Fruit fly (Drosophila melanogaster) S2 (cell line): ENCODE data around the gene SrpRbeta.

Experiments used
- CG8478 ChIP-seq: fragments of >200 bp; optimal IDR thresholded peaks from 2 replicates; lab custom pipeline; 2018
- CTCF ChIP-seq, 2 experiments: fragments of >200 bp; optimal IDR thresholded peaks; 2 replicates each; lab custom pipeline; 2018

SrpRbeta gene

DNA sequence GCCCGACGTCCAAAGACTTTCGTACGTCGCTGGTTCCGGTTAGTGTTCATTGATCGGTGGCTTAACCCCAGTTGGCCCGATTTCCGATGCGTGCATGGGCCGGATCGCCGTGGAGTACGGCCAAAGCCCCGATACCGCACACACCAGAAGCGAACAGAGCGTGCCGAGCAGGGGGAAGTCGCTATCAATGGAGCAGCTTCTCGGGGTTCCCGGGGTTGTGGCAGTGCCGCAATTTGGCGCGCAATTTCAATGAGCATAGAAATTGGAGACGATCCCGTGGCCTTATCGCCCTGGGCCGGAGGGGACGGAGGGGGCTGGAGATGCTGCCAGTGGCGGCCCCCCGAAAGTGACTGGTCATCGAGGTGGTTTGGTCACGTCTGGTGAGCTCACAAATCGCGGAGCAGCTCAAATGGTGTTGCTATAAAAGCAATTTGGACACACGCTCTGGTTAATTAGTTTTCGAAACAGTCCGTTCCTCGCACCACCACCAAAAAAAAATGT is 11.5 kb upstream of the SrpRbeta start, which contains the start of gene Cp16:
TSS of gene Cp16 (plus strand) at position 451 of the 501 bp plus-strand sequence.
- TF ChIP-seq CG8478 (lab: Kevin White, UChicago) (no peak), CTCF (optimal IDR thresholded peaks at IDR 0.05; lab: Kevin White, UChicago) (no peak)

DNA sequence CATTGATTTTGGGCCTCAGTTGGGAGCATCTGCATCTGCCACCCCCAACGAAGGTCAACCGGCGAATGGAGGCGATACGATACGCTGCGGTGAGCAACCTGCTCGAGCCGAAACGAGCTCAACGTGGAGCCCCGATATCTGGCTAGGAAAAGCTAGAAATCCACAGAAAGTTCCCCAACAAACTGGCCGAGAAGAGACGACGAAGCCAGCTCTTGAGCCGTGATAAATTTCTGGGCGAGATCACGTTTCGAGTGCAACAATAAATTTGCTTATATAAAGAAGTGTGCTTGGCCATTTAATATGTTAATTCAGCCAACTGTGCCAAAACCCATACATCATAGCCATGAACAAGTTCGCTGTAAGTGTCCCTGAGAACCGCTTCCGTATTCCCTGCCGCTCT is 9.5 kb upstream of the SrpRbeta start, which contains the start of gene Cp19:
TSS of gene Cp19 (plus strand) at position 301 of the 400 bp plus-strand sequence.
- TF ChIP-seq CTCF (optimal IDR thresholded peaks at IDR 0.05; lab: Kevin White, UChicago) = no peak

DNA sequence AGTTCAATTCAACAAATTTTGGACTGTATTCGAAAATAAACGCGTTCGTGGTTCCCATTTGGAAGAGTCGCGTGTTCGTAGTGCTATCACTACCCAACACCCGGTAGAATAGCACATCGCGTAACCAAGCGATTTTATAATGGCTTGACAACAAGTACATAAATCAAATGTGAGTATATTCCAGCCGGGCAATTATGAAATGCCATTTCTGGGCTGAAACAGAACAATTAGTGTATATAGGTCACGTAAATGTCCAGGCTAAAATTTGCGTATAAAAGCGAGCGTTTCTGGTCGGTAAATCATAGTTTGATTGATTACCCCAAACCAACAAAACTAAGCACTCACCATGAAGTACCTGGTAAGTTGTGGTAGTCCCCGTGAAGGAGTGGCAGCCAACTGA is 8.2 kb upstream of the SrpRbeta start, which contains the start of gene Cp15:
TSS of gene Cp15 (plus strand) at position 301 of the 400 bp plus-strand sequence.
- TF ChIP-seq CTCF (optimal IDR thresholded peaks at IDR 0.05; lab: Kevin White, UChicago) (no peak), CG8478 (lab: Kevin White, UChicago) (no peak)

DNA sequence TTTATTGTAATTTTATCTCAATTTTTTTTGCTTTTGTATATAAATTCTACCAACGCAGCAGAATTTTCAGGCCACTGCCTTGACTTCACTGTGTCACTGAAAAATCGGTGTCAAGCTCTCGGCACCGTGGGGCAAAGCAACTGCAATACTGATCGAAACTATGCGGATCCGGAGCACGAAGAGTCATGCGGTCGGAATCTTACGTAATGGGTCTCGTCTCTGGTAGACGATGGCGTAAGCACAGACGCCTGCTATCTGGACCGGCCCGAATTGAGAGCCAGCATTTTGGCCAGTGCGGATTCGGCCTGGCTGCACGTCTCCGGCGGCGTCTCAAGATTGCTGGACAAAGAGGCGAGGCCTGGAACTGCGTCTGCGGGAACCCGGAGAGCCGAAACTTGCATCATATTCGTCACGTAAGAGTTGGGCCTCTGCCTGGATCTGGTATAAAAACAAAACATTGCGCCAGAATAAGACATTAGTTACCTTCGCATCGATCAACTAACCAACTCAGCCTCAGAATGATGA is 6.4 kb upstream of the SrpRbeta start, which contains the start of gene Cp18:
TSS of gene Cp18 (plus strand) at position 475 of the 525 bp plus-strand sequence.
- TF ChIP-seq CG8478 (lab: Kevin White, UChicago) (no peak), CTCF (optimal IDR thresholded peaks at IDR 0.05; lab: Kevin White, UChicago) (no peak)

DNA sequence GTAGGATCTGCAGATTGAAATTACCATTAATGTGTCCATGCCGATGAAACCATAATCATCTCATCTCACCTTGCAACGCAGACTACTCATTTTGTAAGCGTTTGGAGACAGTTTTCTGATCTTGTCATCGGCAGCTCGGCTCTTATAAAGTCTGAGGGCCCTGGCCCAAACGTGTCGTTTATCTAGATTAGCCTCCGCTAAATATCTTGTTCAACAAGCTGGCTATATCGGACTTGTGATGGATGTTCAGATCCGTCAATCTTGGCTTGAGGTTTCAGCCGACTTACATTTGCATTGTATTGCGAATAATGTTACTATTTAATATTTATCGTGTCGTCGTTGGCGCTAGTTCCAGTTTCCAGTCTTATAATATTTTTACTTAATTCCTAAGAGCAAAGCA is 5.6 kb upstream of the SrpRbeta start, which contains the start of gene CG43965:
TSS of gene CG43965 (minus strand) at position 101 of the 400 bp plus-strand sequence.
- no peak for TF ChIP-seq CG8478 (lab: Kevin White, UChicago)
- no peak for TF ChIP-seq CTCF (optimal IDR thresholded peaks at IDR 0.05; lab: Kevin White, UChicago)

DNA sequence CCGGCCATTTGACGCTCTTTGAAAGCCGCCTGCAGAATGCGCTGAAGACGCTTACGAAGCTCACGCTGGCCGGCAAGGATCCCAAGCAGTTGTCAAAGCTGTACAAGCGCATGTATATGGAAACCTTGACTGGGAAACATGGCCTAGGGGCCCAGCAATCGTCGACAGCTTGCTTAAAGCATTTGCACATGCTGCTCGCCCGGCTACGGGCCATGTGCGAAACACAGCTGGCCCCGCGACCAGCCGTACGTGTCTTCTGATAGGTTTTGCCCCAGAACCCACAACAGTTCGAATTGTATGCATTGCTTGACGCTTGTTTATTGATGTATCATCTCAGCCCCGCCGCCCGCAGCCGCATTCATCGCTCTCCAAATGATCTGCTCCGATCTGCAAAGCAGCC is 5.2 kb upstream of the SrpRbeta start:
- no peak for TF ChIP-seq CG8478 (lab: Kevin White, UChicago)
- no peak for TF ChIP-seq CTCF (optimal IDR thresholded peaks at IDR 0.05; lab: Kevin White, UChicago)

DNA sequence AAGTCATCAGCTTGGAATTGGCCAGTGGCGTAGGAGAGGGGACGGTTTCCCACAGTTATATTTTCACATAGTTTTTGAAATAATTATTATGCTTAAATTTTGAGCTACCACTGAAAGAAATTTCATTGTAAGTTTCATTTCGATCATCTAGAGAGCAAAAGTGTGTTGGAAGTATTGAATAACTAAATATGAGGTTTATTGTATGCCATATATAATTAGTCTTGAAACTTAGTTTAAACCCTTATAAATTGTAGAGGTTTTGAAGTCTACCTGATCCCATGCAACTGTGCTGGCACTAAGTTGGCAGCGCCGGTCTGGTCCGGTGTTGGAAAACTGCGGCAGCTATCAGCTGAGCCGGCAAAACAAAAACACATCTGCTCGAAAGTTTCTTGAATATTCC is 1.1 kb upstream of the SrpRbeta start, which contains the start of the genes CG32022 and CG6511:
TSS of gene CG32022 (minus strand) at position 128 of the 400 bp plus-strand sequence.
TSS of gene CG6511 (plus strand) at position 180 of the 400 bp plus-strand sequence.
- TF ChIP-seq CG8478 (lab: Kevin White, UChicago) (no peak), CTCF (optimal IDR thresholded peaks at IDR 0.05; lab: Kevin White, UChicago) (no peak)

DNA sequence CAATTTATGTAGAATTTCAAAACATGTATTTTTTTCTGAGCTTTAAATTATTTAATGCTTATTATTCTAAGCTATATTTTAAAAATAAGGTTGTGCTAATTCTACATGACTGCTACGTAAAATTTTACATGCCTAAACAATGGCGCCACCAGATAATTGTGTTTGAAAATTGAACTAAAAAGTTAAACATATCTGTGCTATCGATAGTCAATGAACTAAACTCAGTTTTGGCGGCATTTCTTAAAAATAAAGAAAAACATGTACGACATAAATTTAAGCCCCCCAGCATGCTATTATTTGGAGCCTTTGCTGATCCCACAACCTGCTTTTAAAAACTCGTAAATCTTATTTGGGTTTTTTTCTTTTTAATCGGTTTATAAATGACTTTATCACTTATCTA is 1.4 kb downstream of the SrpRbeta start:
- TF ChIP-seq CG8478 (lab: Kevin White, UChicago) (no peak), CTCF (optimal IDR thresholded peaks at IDR 0.05; lab: Kevin White, UChicago) (peak; percentile 77 to 89)

DNA sequence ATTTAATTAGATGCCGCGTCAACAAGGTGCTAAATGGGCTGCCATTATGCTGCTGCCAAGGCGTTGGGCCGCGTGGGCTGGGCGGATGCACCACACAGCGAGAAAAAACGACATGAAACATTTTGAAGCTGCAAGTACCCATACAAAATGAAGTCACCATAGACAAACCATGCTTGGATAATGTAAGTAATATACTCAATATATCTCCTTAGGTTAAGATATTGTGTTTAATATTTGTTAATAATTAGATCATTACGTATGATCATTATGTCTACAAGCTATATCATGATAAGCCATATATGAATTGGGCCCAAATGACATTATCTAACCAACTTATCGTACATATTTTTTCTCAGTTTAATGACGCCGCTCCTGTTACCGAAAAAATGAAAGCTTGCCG is 4.0 kb downstream of the SrpRbeta start:
- TF ChIP-seq CTCF (optimal IDR thresholded peaks at IDR 0.05; lab: Kevin White, UChicago) (no peak), CG8478 (lab: Kevin White, UChicago) (no peak)

DNA sequence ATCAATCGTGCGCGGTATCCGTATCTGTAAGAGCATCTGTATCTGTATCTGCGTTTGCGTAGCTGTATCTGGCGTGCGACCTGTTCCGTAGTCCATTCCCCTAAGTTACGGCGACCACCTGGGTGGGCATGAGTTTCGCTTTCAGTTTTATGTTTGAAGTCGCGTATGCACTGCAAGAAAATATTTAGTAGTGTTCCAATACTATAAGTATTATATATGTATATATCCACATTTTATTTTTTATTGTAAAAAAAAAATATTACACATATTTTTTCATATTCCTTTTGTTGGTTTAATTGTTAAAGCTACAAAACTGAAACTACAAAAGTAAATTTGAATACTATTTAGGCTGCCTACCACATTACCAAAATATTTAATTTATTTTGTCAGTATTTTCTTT is 7.1 kb downstream of the SrpRbeta start:
- TF ChIP-seq CG8478 (lab: Kevin White, UChicago) = no peak
- TF ChIP-seq CTCF (optimal IDR thresholded peaks at IDR 0.05; lab: Kevin White, UChicago) = no peak

DNA sequence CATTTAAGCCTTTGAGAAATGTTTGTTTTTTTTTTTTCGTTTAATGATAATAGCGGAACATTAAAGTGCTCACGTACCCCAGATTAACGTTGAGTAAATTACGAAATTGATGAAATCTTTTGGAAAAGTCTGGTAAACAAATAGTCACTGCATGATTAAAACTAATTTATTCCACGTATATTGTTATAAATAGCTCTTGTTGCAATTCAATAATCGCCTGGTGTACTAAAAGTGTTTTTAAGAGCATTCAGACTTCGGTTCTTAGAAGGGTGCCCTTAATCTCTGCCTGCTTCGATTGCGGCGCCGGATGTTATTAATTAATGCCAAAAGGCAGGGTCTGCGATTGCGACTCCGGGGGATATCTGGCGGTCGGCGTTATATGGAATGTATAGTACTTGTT is 11.2 kb downstream of the SrpRbeta start:
- TF ChIP-seq CG8478 (lab: Kevin White, UChicago) = no peak
- no peak for TF ChIP-seq CTCF (optimal IDR thresholded peaks at IDR 0.05; lab: Kevin White, UChicago)

DNA sequence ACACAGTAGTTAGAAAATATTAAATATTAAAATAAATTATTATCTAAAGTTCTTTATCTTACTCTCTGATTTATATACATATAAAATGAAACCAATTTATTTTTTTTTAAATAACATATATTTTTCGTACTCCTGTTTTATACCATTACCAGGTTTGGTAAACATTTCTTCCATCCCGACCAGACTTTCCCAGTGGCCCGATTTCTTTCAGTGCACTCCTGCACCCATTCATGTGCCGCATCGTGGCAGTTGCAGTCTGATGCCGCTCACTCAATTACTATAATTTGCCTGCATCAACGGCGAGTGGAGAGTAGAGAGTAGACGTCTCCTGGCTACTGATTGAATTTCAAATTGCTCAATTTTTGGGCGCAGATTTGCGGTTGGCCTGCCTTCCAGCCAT is 12.2 kb downstream of the SrpRbeta start:
- TF ChIP-seq CTCF (optimal IDR thresholded peaks at IDR 0.05; lab: Kevin White, UChicago) (no peak), CG8478 (lab: Kevin White, UChicago) (no peak)

DNA sequence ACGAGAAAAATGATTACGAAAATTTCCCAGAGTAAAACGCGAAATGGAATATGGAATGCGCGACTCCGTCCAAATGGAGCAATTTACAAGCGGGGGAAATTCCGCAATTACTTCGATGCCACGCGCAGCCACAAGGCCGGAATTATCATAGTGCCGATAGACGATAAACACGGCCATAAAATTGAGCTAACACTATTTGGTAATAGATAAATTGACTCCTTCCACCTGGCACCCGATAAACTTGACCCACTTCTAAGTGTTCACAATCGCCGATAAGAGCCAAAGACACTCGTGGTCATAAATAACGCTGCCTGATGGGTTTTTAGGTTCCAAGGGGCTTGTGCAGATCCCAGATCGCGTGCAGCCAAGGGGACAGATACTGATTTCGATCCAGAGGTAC is 12.9 kb downstream of the SrpRbeta start:
- TF ChIP-seq CTCF (optimal IDR thresholded peaks at IDR 0.05; lab: Kevin White, UChicago) (no peak), CG8478 (lab: Kevin White, UChicago) (no peak)

DNA sequence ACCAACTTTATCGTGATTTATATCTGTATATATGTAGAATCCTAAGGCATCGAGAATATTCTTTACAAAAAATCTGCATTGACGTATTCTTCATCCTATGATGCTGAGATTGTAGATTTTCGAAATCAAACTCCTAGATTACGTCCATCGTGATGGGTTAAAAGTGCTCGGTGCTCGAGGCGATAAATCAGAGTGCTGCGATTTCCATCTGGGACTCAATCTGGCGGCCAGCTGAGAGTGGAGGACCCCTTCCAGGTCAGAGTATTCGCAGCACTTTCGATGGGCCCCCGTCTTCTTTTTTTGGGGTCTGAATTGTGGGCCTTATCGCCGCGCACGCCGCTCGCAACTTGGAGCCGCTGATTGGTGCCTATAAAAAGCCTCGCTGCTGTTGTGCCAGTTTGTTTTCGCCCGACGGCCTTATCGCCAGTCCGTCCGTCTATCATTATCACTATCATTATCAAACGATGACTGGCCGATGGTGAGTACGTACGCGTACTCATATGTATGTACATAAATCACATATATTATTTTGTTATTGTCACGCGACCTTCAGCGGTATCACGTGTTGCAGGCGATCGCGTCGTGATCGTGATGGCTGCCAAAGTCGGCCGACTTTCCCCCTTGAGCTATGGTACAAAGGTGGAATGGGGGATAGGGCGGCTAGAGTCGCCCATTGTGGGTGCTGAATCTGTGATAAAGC is 15.2 kb downstream of the SrpRbeta start:
- TF ChIP-seq CG8478 (lab: Kevin White, UChicago) = no peak
- TF ChIP-seq CTCF (optimal IDR thresholded peaks at IDR 0.05; lab: Kevin White, UChicago) = no peak

DNA sequence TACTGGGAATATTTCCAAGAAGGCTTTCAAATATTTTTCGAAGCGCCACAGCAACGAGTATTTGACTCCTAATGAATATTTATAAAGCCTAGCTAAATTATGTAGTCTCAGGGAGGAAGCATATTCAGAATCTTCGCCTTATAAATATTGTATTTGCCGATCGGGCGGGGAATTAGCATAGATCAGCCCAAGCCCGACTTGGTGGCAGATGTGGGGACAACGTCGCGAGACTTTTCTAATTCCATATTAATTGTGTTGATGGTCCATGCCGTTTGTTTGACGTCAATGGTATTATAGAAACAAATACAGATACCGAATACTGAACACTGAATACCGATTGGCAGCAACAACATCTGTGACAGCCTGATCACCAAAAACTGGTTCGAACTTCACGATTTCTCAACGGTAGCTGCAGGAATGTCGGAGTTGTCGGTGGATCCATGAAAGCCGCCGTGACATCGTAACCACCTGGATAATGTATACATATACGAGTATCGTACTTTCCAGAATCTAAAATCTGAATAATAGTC is 16.3 kb downstream of the SrpRbeta start:
- TF ChIP-seq CG8478 (lab: Kevin White, UChicago) (no peak), CTCF (optimal IDR thresholded peaks at IDR 0.05; lab: Kevin White, UChicago) (no peak)
